Worm (Caenorhabditis elegans): Measurements from ENCODE around the gene str-155.

Gene str-155

DNA sequence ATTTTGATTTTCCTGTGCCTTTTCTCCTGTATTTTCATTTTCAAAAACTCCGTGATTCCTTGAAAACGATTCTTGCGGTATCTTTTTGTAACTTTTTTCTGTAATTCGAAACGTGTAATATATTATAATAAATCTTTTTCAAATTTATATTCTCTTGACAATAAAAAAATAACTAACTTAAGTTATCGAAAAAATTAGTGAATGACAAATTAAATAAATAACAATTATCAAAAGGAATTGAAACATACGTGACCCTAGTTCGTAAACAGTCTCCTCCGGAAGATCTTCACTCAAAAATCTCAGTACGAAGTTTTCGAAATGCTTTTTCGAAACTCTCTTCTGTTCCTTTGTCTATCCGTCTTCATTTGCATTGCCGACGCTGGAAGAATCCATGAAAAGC lies 25.2 kb upstream of the str-155 start, which contains the start of gene T08B6.9:
Gene T08B6.9, plus strand, starts transcription at position 301 of the 400 bp plus-strand sequence.
- TF ChIP-seq med-1 (GFP tag; optimal IDR thresholded peaks at IDR 0.05; ENCODE audit: insufficient read depth): no peak
- no peak for TF ChIP-seq ztf-23 (GFP tag; IDR thresholded peaks at IDR 0.05)
- TF ChIP-seq klf-2 (GFP tag; conservative IDR thresholded peaks at IDR 0.05): no peak
- TF ChIP-seq T22C8.4 (GFP tag; IDR thresholded peaks at IDR 0.05): no peak
- TF ChIP-seq flt-1 (GFP tag; IDR thresholded peaks at IDR 0.05): no peak
- no peak for TF ChIP-seq tab-1 (GFP tag; IDR thresholded peaks at IDR 0.05)
- TF ChIP-seq cog-1 (tag; optimal IDR thresholded peaks at IDR 0.05): no peak

DNA sequence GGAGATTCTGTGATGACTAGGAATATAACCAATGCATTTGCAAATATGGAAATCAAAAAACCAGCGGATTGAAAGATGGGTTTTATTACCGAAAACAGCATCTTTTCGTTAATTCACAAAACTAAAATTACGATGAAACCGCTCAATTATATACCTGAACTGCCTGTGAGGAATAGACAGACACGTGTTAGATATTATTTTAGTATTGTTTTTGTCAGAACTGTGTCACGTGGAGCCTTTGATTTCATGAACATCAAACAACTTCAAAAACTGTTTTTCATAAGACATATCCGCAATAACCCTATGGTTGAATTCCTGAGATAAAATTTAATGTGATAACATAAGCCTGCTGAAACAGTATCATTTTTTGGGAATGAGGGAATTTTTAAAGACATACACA lies 11.8 kb upstream of the str-155 start, which contains the start of gene str-161:
Gene str-161, minus strand, starts transcription at position 101 of the 400 bp plus-strand sequence.
- TF ChIP-seq T22C8.4 (GFP tag; IDR thresholded peaks at IDR 0.05) (no peak), ztf-23 (GFP tag; IDR thresholded peaks at IDR 0.05) (no peak), klf-2 (GFP tag; conservative IDR thresholded peaks at IDR 0.05) (no peak), cog-1 (tag; optimal IDR thresholded peaks at IDR 0.05) (no peak), ztf-29 (GFP tag; IDR thresholded peaks at IDR 0.05) (no peak), ref-1 (GFP tag; conservative IDR thresholded peaks at IDR 0.05) (no peak), tab-1 (GFP tag; IDR thresholded peaks at IDR 0.05) (no peak), flt-1 (GFP tag; IDR thresholded peaks at IDR 0.05) (no peak), med-1 (GFP tag; optimal IDR thresholded peaks at IDR 0.05; ENCODE audit: insufficient read depth) (no peak)

DNA sequence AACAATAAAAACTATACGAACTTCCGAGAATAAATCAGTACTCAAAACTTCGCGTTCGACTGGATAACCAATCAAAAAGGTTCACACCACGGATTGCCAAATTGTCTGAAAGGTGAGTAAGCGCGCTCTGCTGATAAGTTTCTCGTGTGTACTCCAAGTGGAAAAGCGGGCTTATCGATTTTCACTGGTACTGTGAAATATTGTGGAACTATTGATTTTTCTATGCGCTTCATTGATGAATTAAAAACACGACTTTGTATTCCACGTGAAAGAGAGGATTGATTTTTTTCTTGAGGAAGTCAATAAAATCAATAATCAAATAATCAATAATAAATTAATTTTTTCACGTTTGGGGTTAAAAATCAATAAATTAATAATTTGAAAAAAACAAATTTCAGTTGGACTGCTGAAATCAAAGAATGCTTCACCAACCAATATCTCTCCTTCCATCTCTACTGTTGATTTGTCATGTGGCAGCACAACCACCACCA lies 10.1 kb upstream of the str-155 start, which contains the start of gene T08B6.4:
Gene T08B6.4, plus strand, starts transcription at position 51 of the 491 bp plus-strand sequence.
- TF ChIP-seq flt-1 (GFP tag; IDR thresholded peaks at IDR 0.05) (no peak), T22C8.4 (GFP tag; IDR thresholded peaks at IDR 0.05) (peak; percentile 67)

DNA sequence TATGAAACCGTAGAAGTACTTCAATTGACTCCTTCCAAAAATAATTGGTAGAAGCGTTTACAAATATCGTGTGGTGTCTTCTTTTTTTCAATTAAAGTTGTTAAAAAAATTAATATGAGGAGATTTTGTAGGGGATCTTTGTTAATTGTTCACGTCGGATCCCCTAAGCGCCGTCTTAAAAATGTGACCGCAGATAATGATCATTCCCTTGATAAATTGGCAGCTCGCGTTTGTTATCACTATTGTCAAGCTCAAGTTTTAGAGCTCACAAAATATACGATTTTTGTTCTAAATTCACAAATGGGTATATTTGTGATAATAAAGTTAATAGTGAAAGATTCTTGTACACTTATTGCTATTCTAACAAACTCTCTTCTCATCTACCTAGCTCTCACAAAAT lies 6.8 kb upstream of the str-155 start, which contains the start of gene str-159:
Gene str-159, plus strand, starts transcription at position 301 of the 400 bp plus-strand sequence.
- TF ChIP-seq klf-2 (GFP tag; conservative IDR thresholded peaks at IDR 0.05): no peak
- TF ChIP-seq flt-1 (GFP tag; IDR thresholded peaks at IDR 0.05): no peak
- TF ChIP-seq ztf-29 (GFP tag; IDR thresholded peaks at IDR 0.05): no peak
- no peak for TF ChIP-seq cog-1 (tag; optimal IDR thresholded peaks at IDR 0.05)
- no peak for TF ChIP-seq med-1 (GFP tag; optimal IDR thresholded peaks at IDR 0.05; ENCODE audit: insufficient read depth)
- no peak for TF ChIP-seq ztf-23 (GFP tag; IDR thresholded peaks at IDR 0.05)
- no peak for TF ChIP-seq T22C8.4 (GFP tag; IDR thresholded peaks at IDR 0.05)
- TF ChIP-seq tab-1 (GFP tag; IDR thresholded peaks at IDR 0.05): no peak
- no peak for TF ChIP-seq ref-1 (GFP tag; conservative IDR thresholded peaks at IDR 0.05)

DNA sequence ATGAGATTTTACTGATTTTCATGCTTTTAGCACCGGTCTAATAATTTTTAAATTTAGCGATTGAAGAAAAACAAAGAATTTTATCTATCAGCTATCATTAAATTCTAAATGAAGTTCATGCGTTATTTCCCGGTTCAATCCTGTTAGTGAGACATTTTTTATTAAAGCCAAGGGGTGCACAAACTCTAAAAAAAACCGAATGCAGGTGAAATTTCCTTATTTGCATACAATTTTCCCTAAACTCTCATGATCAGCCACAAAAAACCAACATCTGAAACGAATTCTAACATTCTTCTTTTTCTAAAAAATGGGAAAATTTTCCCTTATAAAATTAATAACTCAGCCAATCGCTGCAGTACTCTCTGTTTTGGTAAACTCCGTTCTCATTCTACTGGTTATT lies 2.7 kb upstream of the str-155 start, which contains the start of gene str-156:
Gene str-156, plus strand, starts transcription at position 301 of the 400 bp plus-strand sequence.
- TF ChIP-seq ztf-23 (GFP tag; IDR thresholded peaks at IDR 0.05) (no peak), ztf-29 (GFP tag; IDR thresholded peaks at IDR 0.05) (no peak), klf-2 (GFP tag; conservative IDR thresholded peaks at IDR 0.05) (no peak), cog-1 (tag; optimal IDR thresholded peaks at IDR 0.05) (no peak), med-1 (GFP tag; optimal IDR thresholded peaks at IDR 0.05; ENCODE audit: insufficient read depth) (no peak), T22C8.4 (GFP tag; IDR thresholded peaks at IDR 0.05) (no peak), flt-1 (GFP tag; IDR thresholded peaks at IDR 0.05) (no peak), tab-1 (GFP tag; IDR thresholded peaks at IDR 0.05) (no peak), ref-1 (GFP tag; conservative IDR thresholded peaks at IDR 0.05) (no peak)

DNA sequence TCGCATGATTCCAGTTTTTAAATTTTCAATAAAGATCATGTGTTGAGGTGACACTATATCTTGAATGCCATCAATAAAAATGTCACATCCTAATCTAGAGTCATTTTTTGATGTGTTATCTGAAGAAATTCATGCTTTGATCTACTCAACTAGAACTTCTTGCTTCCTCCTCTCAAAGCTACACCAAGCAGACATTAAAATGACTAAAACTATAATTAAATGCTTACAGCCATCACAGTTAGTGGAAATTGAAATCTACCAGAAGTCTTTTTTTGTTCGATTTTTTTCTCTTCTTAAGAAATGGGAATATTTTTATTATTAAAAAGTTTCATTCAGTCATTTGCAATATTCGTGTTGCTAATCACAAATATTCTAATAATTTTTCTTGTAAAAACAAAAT lies 2.0 kb downstream of the str-155 start, which contains the start of gene str-158:
Gene str-158, plus strand, starts transcription at position 301 of the 400 bp plus-strand sequence.
- no peak for TF ChIP-seq ref-1 (GFP tag; conservative IDR thresholded peaks at IDR 0.05)
- TF ChIP-seq ztf-23 (GFP tag; IDR thresholded peaks at IDR 0.05): no peak
- no peak for TF ChIP-seq ztf-29 (GFP tag; IDR thresholded peaks at IDR 0.05)
- TF ChIP-seq klf-2 (GFP tag; conservative IDR thresholded peaks at IDR 0.05): no peak
- no peak for TF ChIP-seq T22C8.4 (GFP tag; IDR thresholded peaks at IDR 0.05)

DNA sequence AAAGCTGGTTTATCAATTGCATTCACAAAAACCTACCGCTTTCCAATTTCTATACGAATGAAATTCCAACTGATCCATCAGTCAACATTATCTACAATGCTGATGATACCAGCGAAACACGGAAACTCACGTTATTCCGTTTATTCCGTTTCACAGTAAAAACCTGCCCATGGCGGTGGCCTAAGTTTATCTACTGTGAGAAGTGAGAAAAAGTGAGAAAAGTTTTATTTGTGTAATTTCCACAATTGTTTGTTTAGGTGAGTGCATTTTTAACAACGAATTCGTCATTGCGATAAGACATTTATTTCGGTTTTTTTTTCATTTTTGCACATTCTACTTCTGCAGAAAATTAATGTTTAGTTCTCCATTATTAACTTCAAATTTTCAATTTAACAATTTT lies 14.3 kb downstream of the str-155 start, which contains the start of gene Y9C9A.8:
Gene Y9C9A.8, plus strand, starts transcription at position 301 of the 400 bp plus-strand sequence.
- no peak for TF ChIP-seq ztf-29 (GFP tag; IDR thresholded peaks at IDR 0.05)
- no peak for TF ChIP-seq tab-1 (GFP tag; IDR thresholded peaks at IDR 0.05)
- TF ChIP-seq flt-1 (GFP tag; IDR thresholded peaks at IDR 0.05): no peak
- TF ChIP-seq klf-2 (GFP tag; conservative IDR thresholded peaks at IDR 0.05): no peak
- TF ChIP-seq T22C8.4 (GFP tag; IDR thresholded peaks at IDR 0.05): no peak
- TF ChIP-seq med-1 (GFP tag; optimal IDR thresholded peaks at IDR 0.05; ENCODE audit: insufficient read depth): no peak
- TF ChIP-seq ztf-23 (GFP tag; IDR thresholded peaks at IDR 0.05): no peak
- TF ChIP-seq ref-1 (GFP tag; conservative IDR thresholded peaks at IDR 0.05): no peak
- no peak for TF ChIP-seq cog-1 (tag; optimal IDR thresholded peaks at IDR 0.05)

DNA sequence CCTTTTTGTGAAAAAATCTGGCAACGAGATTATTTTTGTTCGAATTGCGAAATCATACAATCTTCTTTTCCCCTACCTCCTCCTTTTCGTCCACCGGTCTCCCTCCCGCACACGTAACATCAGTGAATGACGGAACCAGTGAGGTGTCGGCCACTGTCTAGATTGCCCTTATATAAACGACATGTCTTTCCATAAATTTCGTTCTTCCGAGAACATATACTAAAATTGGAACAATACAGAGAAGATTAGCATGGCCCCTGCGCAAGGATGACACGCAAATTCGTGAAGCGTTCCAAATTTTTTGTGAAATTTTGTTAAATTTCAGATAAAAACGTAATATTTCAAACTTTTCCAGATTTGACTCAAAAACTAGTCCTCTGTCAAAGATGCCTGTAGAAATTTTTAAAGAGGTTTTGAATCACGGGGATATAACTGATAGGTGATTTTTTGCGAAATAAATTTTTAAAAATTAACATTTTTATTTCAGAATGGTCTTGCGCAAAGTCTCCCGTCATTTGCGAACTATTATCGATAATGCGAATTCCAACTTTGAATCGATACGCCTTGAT lies 15.0 kb downstream of the str-155 start:
- no peak for TF ChIP-seq flt-1 (GFP tag; IDR thresholded peaks at IDR 0.05)
- no peak for TF ChIP-seq ref-1 (GFP tag; conservative IDR thresholded peaks at IDR 0.05)
- TF ChIP-seq T22C8.4 (GFP tag; IDR thresholded peaks at IDR 0.05): no peak
- TF ChIP-seq med-1 (GFP tag; optimal IDR thresholded peaks at IDR 0.05; ENCODE audit: insufficient read depth): no peak
- TF ChIP-seq ztf-23 (GFP tag; IDR thresholded peaks at IDR 0.05): no peak
- no peak for TF ChIP-seq klf-2 (GFP tag; conservative IDR thresholded peaks at IDR 0.05)
- no peak for TF ChIP-seq tab-1 (GFP tag; IDR thresholded peaks at IDR 0.05)
- no peak for TF ChIP-seq cog-1 (tag; optimal IDR thresholded peaks at IDR 0.05)
- TF ChIP-seq ztf-29 (GFP tag; IDR thresholded peaks at IDR 0.05): no peak

DNA sequence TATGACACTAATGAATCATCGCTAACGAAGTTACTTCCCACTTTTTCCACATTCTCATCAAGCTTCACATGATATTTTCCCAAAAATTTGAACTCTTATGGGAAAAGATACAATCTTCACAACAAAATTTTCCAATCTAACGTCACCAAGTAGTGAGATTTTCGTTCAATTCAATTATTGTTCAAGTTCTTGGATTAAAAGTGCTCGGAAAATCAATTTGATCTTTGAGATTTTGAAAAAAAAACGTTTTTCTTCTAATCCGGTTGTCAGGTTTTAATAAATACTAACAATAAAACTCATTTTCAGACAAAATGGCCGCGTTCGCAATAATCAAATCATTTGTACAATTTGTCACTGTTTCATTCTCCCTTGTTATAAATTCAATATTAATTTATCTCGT lies 18.3 kb downstream of the str-155 start, which contains the start of gene str-153:
Gene str-153, plus strand, starts transcription at position 301 of the 400 bp plus-strand sequence.
- TF ChIP-seq klf-2 (GFP tag; conservative IDR thresholded peaks at IDR 0.05) (no peak), tab-1 (GFP tag; IDR thresholded peaks at IDR 0.05) (no peak), ztf-29 (GFP tag; IDR thresholded peaks at IDR 0.05) (no peak), T22C8.4 (GFP tag; IDR thresholded peaks at IDR 0.05) (no peak)

DNA sequence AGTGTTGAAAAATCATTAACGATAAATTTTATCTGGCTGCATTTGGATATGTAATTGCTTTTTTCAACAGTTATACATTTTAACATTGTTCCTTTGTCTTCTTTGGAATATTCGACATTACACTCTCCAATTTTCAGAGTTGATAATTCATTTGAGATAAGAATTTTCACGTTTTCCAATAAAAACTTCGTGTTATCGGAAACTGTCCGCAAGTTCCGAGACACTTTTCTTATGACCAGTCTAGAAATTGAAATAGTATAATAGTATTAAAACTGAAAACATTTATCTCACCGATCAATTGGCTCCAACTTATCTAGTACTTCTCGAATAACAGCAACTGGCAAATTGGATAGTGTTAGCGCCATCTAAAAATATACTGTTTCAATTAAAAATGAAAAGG lies 21.9 kb downstream of the str-155 start, which contains the start of gene fbxa-86:
Gene fbxa-86, minus strand, starts transcription at position 367 of the 400 bp plus-strand sequence.
- TF ChIP-seq flt-1 (GFP tag; IDR thresholded peaks at IDR 0.05): no peak
- TF ChIP-seq ref-1 (GFP tag; conservative IDR thresholded peaks at IDR 0.05): no peak
- no peak for TF ChIP-seq ztf-23 (GFP tag; IDR thresholded peaks at IDR 0.05)
- no peak for TF ChIP-seq T22C8.4 (GFP tag; IDR thresholded peaks at IDR 0.05)
- no peak for TF ChIP-seq tab-1 (GFP tag; IDR thresholded peaks at IDR 0.05)
- no peak for TF ChIP-seq klf-2 (GFP tag; conservative IDR thresholded peaks at IDR 0.05)
- TF ChIP-seq cog-1 (tag; optimal IDR thresholded peaks at IDR 0.05): no peak
- TF ChIP-seq med-1 (GFP tag; optimal IDR thresholded peaks at IDR 0.05; ENCODE audit: insufficient read depth): no peak
- no peak for TF ChIP-seq ztf-29 (GFP tag; IDR thresholded peaks at IDR 0.05)

Data from whole organism, midembryonic.